Worm (Caenorhabditis elegans) whole organism, L2 larva: ENCODE data around the gene srsx-9.

Source experiments
- R02D3.7 ChIP-seq: fragments of 150-350 bp; optimal IDR thresholded peaks from 2 replicates; lab custom pipeline; 2014; ENCODE audit warnings: missing biosample characterization, missing genetic modification characterization
- ceh-82 ChIP-seq: fragments of 150-350 bp; optimal IDR thresholded peaks from 2 replicates; lab custom pipeline; 2014; ENCODE audit warnings: missing biosample characterization, missing genetic modification characterization
- lsy-2 ChIP-seq, 2 experiments: fragments of 150-350 bp in 1 of 2; sonication (generic microtip) in 1 of 2; optimal IDR thresholded peaks; 2 replicates each; lab custom pipeline; 2014 to 2017; ENCODE audit warnings: missing biosample characterization in 2 of 2, missing genetic modification characterization in 2 of 2
- nhr-11 ChIP-seq: fragments of 150-350 bp; optimal IDR thresholded peaks from 2 replicates; lab custom pipeline; 2014; ENCODE audit warnings: missing biosample characterization, missing genetic modification characterization
- skn-1 ChIP-seq: sonication (generic microtip); optimal IDR thresholded peaks from 2 replicates; lab custom pipeline; 2017; ENCODE audit warnings: missing biosample characterization, missing genetic modification characterization

ce11 chrV:4965790-4966189, 7.1 kb downstream of the srsx-9 start:
- TF ChIP-seq lsy-2 (tag; optimal IDR thresholded peaks at IDR 0.05; lab: Kevin White, UChicago) (no peak), ceh-82 (no peak), nhr-11 (tag; lab: Kevin White, UChicago) (no peak), skn-1 (tag; lab: Kevin White, UChicago) (no peak), R02D3.7 (no peak)
